Worm (Caenorhabditis elegans) whole organism, L1 larva: ENCODE data around the gene F59B10.5.
A peak's percentile ranks its signal among the peaks of the same experiment; 100 is the strongest.

ENCODE experiments used
- C04F5.9 ChIP-seq: sonication (generic microtip); optimal IDR thresholded peaks from 2 replicates; lab custom pipeline; 2016; ENCODE audit warnings: missing genetic modification characterization, missing compliant biosample characterization
- C34B4.2 ChIP-seq: sonication (generic microtip); optimal IDR thresholded peaks from 2 replicates; lab custom pipeline; 2017; ENCODE audit warnings: mild to moderate bottlenecking, missing genetic modification characterization, missing compliant biosample characterization
- Y116A8C.19 ChIP-seq: sonication (generic microtip); optimal IDR thresholded peaks from 2 replicates; lab custom pipeline; 2016; ENCODE audit warnings: missing compliant biosample characterization, missing genetic modification characterization, borderline replicate concordance
- alr-1 ChIP-seq: fragments of 200-800 bp; sonication (Bioruptor generic); optimal IDR thresholded peaks from 2 replicates; lab custom pipeline; 2018; ENCODE audit warnings: borderline replicate concordance, mild to moderate bottlenecking, missing genetic modification characterization, missing compliant biosample characterization
- blmp-1 ChIP-seq: fragments of 150-350 bp; optimal IDR thresholded peaks from 2 replicates; lab custom pipeline; 2014; ENCODE audit warnings: missing biosample characterization, missing genetic modification characterization
- ceh-63 ChIP-seq: fragments of 200-800 bp; sonication (Bioruptor generic); optimal IDR thresholded peaks from 2 replicates; lab custom pipeline; 2018; ENCODE audit warnings: mild to moderate bottlenecking, missing genetic modification characterization, missing compliant biosample characterization
- ceh-8 ChIP-seq: fragments of 200-800 bp; sonication (Bioruptor generic); optimal IDR thresholded peaks from 2 replicates; lab custom pipeline; 2018; ENCODE audit warnings: mild to moderate bottlenecking, missing genetic modification characterization, moderate library complexity, missing compliant biosample characterization
- ceh-88 ChIP-seq: fragments of 200-800 bp; sonication (Bioruptor generic); IDR thresholded peaks from 2 replicates; pipeline ENCODE4 v1.3.6; 2022; ENCODE audit warnings: missing genetic modification characterization, missing compliant biosample characterization
- ceh-90 ChIP-seq: sonication (generic microtip); optimal IDR thresholded peaks from 2 replicates; lab custom pipeline; 2016; ENCODE audit warnings: missing genetic modification characterization, missing compliant biosample characterization
- dpl-1 ChIP-seq, 3 experiments: fragments of 150-350 bp in 2 of 3; sonication (generic microtip) in 1 of 3; optimal IDR thresholded peaks; 2 replicates each; lab custom pipeline; 2014 to 2017; ENCODE audit warnings: missing biosample characterization in 3 of 3, missing genetic modification characterization in 3 of 3, missing genetic modification reagents in 3 of 3
- dsc-1 ChIP-seq: sonication (generic microtip); optimal IDR thresholded peaks from 2 replicates; lab custom pipeline; 2016; ENCODE audit warnings: mild to moderate bottlenecking, missing genetic modification characterization, missing compliant biosample characterization
- efl-3 ChIP-seq: fragments of 200-800 bp; sonication (Bioruptor generic); optimal IDR thresholded peaks from 2 replicates; lab custom pipeline; 2018; ENCODE audit warnings: mild to moderate bottlenecking, missing genetic modification characterization, missing compliant biosample characterization
- egl-13 ChIP-seq: sonication (generic microtip); optimal IDR thresholded peaks from 2 replicates; lab custom pipeline; 2016; ENCODE audit warnings: missing genotype, missing genetic modification reagents, missing genetic modification characterization, missing compliant biosample characterization
- egl-27 ChIP-seq, 2 experiments: fragments of 150-350 bp in 1 of 2; sonication (generic microtip); optimal IDR thresholded peaks; 3 replicates each; lab custom pipeline; 2017 to 2018; ENCODE audit warnings: missing biosample characterization in 2 of 2, missing genetic modification characterization in 2 of 2, missing genetic modification reagents in 2 of 2
- elt-2 ChIP-seq: sonication (generic microtip); optimal IDR thresholded peaks from 2 replicates; lab custom pipeline; 2016; ENCODE audit warnings: missing genetic modification characterization, mild to moderate bottlenecking, inconsistent platforms, missing compliant biosample characterization, missing genetic modification reagents
- ets-5 ChIP-seq: fragments of 200-800 bp; sonication (Bioruptor generic); IDR thresholded peaks from 2 replicates; pipeline ENCODE4 v1.3.6; 2022; ENCODE audit warnings: missing genetic modification characterization, missing compliant biosample characterization
- fkh-10 ChIP-seq: sonication (generic microtip); optimal IDR thresholded peaks from 2 replicates; lab custom pipeline; 2017; ENCODE audit warnings: missing biosample characterization, missing genetic modification reagents, missing genetic modification characterization
- fkh-4 ChIP-seq: sonication (generic microtip); optimal IDR thresholded peaks from 2 replicates; lab custom pipeline; 2016; ENCODE audit warnings: missing compliant biosample characterization, missing genetic modification characterization, borderline replicate concordance
- fkh-8 ChIP-seq: sonication (generic microtip); optimal IDR thresholded peaks from 2 replicates; lab custom pipeline; 2016; ENCODE audit warnings: mild to moderate bottlenecking, missing genetic modification characterization, missing compliant biosample characterization
- irx-1 ChIP-seq: sonication (generic microtip); optimal IDR thresholded peaks from 2 replicates; lab custom pipeline; 2016; ENCODE audit warnings: missing genetic modification characterization, missing compliant biosample characterization
- isw-1 ChIP-seq: fragments of 200-800 bp; sonication (Bioruptor generic); IDR thresholded peaks from 2 replicates; pipeline ENCODE4 v1.3.6; 2022; ENCODE audit warnings: missing genetic modification characterization, missing compliant biosample characterization
- lin-13 ChIP-seq: fragments of 150-350 bp; optimal IDR thresholded peaks from 2 replicates; lab custom pipeline; 2014; ENCODE audit warnings: missing biosample characterization, missing genetic modification reagents, missing genetic modification characterization
- lin-14 ChIP-seq: fragments of 200-800 bp; sonication (Bioruptor generic); optimal IDR thresholded peaks from 2 replicates; lab custom pipeline; 2018; ENCODE audit warnings: mild to moderate bottlenecking, missing genetic modification characterization, moderate library complexity, missing compliant biosample characterization
- lin-15B ChIP-seq: fragments of 150-350 bp; sonication (generic microtip); optimal IDR thresholded peaks from 3 replicates; lab custom pipeline; 2014; ENCODE audit warnings: missing biosample characterization, missing genetic modification characterization
- lin-35 ChIP-seq, 2 experiments: fragments of 150-350 bp; optimal IDR thresholded peaks; 2 replicates each; lab custom pipeline; 2014; ENCODE audit warnings: missing biosample characterization in 2 of 2, missing genetic modification characterization in 2 of 2, missing genetic modification reagents in 2 of 2
- lir-3 ChIP-seq: sonication (generic microtip); optimal IDR thresholded peaks from 2 replicates; lab custom pipeline; 2016; ENCODE audit warnings: mild to moderate bottlenecking, missing genetic modification characterization, moderate library complexity, missing compliant biosample characterization; ENCODE audit not compliant: poor library complexity
- lsy-2 ChIP-seq, 2 experiments: fragments of 150-350 bp; optimal IDR thresholded peaks; 2 replicates each; lab custom pipeline; 2014; ENCODE audit warnings: missing biosample characterization in 2 of 2, missing genetic modification characterization in 2 of 2
- mdl-1 ChIP-seq, 2 experiments: fragments of 150-350 bp; optimal IDR thresholded peaks; 2 replicates each; lab custom pipeline; 2014 to 2017; ENCODE audit warnings: missing biosample characterization in 2 of 2, missing genetic modification characterization in 2 of 2, inconsistent platforms in 1 of 2
- nhr-12 ChIP-seq: sonication (generic microtip); optimal IDR thresholded peaks from 2 replicates; lab custom pipeline; 2017; ENCODE audit warnings: missing biosample characterization, missing genetic modification characterization
- nhr-19 ChIP-seq: fragments of 200-800 bp; sonication (Bioruptor generic); conservative IDR thresholded peaks from 2 replicates; pipeline ENCODE4 v1.3.6; 2022; ENCODE audit warnings: missing genetic modification characterization, missing compliant biosample characterization
- nhr-20 ChIP-seq: sonication (generic microtip); optimal IDR thresholded peaks from 2 replicates; lab custom pipeline; 2016; ENCODE audit warnings: mild to moderate bottlenecking, missing genetic modification characterization, missing compliant biosample characterization
- nhr-237 ChIP-seq: fragments of 150-350 bp; optimal IDR thresholded peaks from 2 replicates; lab custom pipeline; 2014; ENCODE audit warnings: missing biosample characterization, missing genetic modification characterization
- nhr-47 ChIP-seq: sonication (generic microtip); optimal IDR thresholded peaks from 2 replicates; lab custom pipeline; 2016; ENCODE audit warnings: mild to moderate bottlenecking, missing genetic modification characterization, moderate library complexity, missing compliant biosample characterization
- nhr-77 ChIP-seq: fragments of 150-350 bp; optimal IDR thresholded peaks from 2 replicates; lab custom pipeline; 2014; ENCODE audit warnings: missing biosample characterization, missing genetic modification characterization
- nhr-90 ChIP-seq: sonication (generic microtip); optimal IDR thresholded peaks from 2 replicates; lab custom pipeline; 2016; ENCODE audit warnings: mild to moderate bottlenecking, missing genetic modification characterization, missing compliant biosample characterization; ENCODE audit not compliant: poor library complexity
- pag-3 ChIP-seq: sonication (generic microtip); optimal IDR thresholded peaks from 2 replicates; lab custom pipeline; 2017; ENCODE audit warnings: missing genetic modification characterization, mild to moderate bottlenecking, missing compliant biosample characterization, antibody characterized with exemption, borderline replicate concordance; ENCODE audit not compliant: insufficient read depth
- pqm-1 ChIP-seq: sonication (generic microtip); optimal IDR thresholded peaks from 3 replicates; lab custom pipeline; 2017; ENCODE audit warnings: missing biosample characterization, missing genetic modification characterization
- snu-23 ChIP-seq: sonication (generic microtip); optimal IDR thresholded peaks from 2 replicates; lab custom pipeline; 2016; ENCODE audit warnings: missing genetic modification characterization, missing compliant biosample characterization
- sox-4 ChIP-seq: sonication (generic microtip); optimal IDR thresholded peaks from 2 replicates; lab custom pipeline; 2016; ENCODE audit warnings: missing genetic modification characterization, missing compliant biosample characterization
- sptf-1 ChIP-seq: fragments of 150-350 bp; optimal IDR thresholded peaks from 2 replicates; lab custom pipeline; 2014; ENCODE audit warnings: missing biosample characterization, missing genetic modification characterization
- swsn-7 ChIP-seq: sonication (generic microtip); optimal IDR thresholded peaks from 2 replicates; lab custom pipeline; 2016; ENCODE audit warnings: missing genetic modification characterization, missing compliant biosample characterization
- tbx-2 ChIP-seq: sonication (generic microtip); optimal IDR thresholded peaks from 2 replicates; lab custom pipeline; 2016; ENCODE audit warnings: missing genetic modification characterization, missing compliant biosample characterization
- tlp-1 ChIP-seq: fragments of 150-350 bp; optimal IDR thresholded peaks from 2 replicates; lab custom pipeline; 2014; ENCODE audit warnings: missing biosample characterization, missing genetic modification characterization
- unc-130 ChIP-seq: fragments of 150-350 bp; optimal IDR thresholded peaks from 2 replicates; lab custom pipeline; 2017; ENCODE audit warnings: missing biosample characterization, missing genetic modification characterization, inconsistent platforms
- unc-30 ChIP-seq: sonication (generic microtip); optimal IDR thresholded peaks from 2 replicates; lab custom pipeline; 2017; ENCODE audit warnings: missing biosample characterization, missing genetic modification characterization
- unc-86 ChIP-seq: sonication (generic microtip); optimal IDR thresholded peaks from 2 replicates; lab custom pipeline; 2016; ENCODE audit warnings: missing genetic modification characterization, missing compliant biosample characterization
- unc-98 ChIP-seq: fragments of 200-800 bp; sonication (Bioruptor generic); IDR thresholded peaks from 2 replicates; pipeline ENCODE4 v1.3.6; 2022; ENCODE audit warnings: missing genetic modification characterization, missing compliant biosample characterization
- xbp-1 ChIP-seq: sonication (generic microtip); optimal IDR thresholded peaks from 2 replicates; lab custom pipeline; 2016; ENCODE audit warnings: missing genetic modification characterization, missing compliant biosample characterization
- zip-4 ChIP-seq: fragments of 200-800 bp; sonication (Bioruptor generic); optimal IDR thresholded peaks from 2 replicates; lab custom pipeline; 2018; ENCODE audit warnings: mild to moderate bottlenecking, missing genetic modification characterization, moderate library complexity, missing compliant biosample characterization

Gene F59B10.5

DNA sequence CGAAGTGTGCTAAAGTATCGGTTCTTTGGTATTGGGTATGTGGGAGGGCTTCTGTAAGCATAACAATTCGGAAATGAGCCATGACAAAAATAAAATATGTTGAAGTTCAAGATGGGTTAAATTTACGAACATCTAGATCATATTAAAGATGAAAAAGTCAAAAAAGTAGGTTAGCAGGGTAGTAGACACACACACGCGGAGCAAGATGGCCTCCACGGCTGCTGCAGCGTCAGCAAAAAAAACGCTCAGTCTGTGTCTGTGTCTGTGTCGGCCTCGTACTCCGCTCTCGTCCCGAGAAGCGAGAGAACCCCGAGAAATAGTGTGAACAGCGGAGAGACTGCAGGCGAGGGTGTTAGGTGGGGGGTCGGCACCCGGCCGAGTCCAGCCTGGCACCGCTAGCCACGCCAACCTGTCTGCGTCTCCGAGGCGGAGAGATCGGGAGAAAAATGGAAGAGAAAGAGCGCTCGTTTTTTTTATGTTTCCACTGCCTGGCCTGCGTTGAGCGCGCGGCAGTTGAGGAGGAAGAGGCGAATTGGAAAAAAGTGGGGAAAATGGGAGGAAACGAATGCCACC, 20.9 kb downstream of the F59B10.5 start, which contains the start of gene myrf-1 (continued):
- TF ChIP-seq lir-3 (peak; percentile 58), irx-1 (peak; percentile 66), tlp-1 (no peak), ceh-8 (GFP tag; lab: Kevin White, UChicago) (peak; percentile 85), nhr-237 (tag; lab: Kevin White, UChicago) (peak; percentile 51), zip-4 (GFP tag; lab: Kevin White, UChicago) (peak; percentile 36), fkh-4 (tag; lab: Kevin White, UChicago) (no peak), lin-13 (GFP tag; lab: Kevin White, UChicago) (peak; percentile 52), xbp-1 (peak; percentile 70), sox-4 (tag; lab: Kevin White, UChicago) (peak; percentile 54), alr-1 (tag; lab: Kevin White, UChicago) (no peak), nhr-90 (tag; lab: Kevin White, UChicago) (peak; percentile 73)
- TF ChIP-seq, all 84 proteins: peak for 55

DNA sequence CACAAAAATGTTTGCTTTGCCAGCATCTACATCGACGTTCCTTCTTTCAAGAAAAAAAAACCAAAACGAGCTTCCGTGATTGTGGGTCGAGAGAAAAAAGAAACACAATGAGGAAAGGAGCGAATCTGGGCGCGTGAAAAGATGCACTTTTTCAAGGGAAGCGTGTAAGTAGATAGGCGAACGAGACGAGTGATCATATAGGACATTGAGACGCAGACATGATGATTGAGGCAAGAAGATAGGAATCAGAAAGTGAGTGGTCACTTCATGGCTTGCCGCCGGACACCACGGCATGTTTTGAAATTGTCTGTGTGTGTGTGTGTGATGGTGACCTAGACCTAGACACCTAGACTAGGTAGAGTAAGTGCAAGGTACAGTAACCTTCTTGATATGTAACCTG, 21.9 kb downstream of the F59B10.5 start:
- TF ChIP-seq egl-13 (tag; lab: Kevin White, UChicago) = no peak
- no peak for TF ChIP-seq lin-15B (tag; lab: Kevin White, UChicago)
- peak; percentile 20 to 31 for TF ChIP-seq lin-35 (GFP tag; optimal IDR thresholded peaks at IDR 0.05; lab: Kevin White, UChicago)
- TF ChIP-seq unc-30 (tag; lab: Kevin White, UChicago) = no peak
- peak; percentile 4 for TF ChIP-seq xbp-1
- no peak for TF ChIP-seq unc-86 (tag; lab: Kevin White, UChicago)
- TF ChIP-seq mdl-1 (tag; optimal IDR thresholded peaks at IDR 0.05; lab: Kevin White, UChicago) = peak in 1 of 2 experiments; percentile 65
- TF ChIP-seq nhr-19 (GFP tag; lab: Robert Waterston, UW) = no peak
- TF ChIP-seq pag-3 (tag; lab: Kevin White, UChicago) = no peak
- peak; percentile 92 for TF ChIP-seq lin-14 (GFP tag; lab: Kevin White, UChicago)
- no peak for TF ChIP-seq elt-2 (tag; lab: Kevin White, UChicago)
- TF ChIP-seq dsc-1 = no peak
- no peak for TF ChIP-seq fkh-10 (GFP tag; lab: Kevin White, UChicago)
- TF ChIP-seq irx-1 = peak; percentile 33
- TF ChIP-seq tbx-2 (tag; lab: Kevin White, UChicago) = no peak
- TF ChIP-seq nhr-77 (tag; lab: Kevin White, UChicago) = peak; percentile 11
- no peak for TF ChIP-seq unc-98 (GFP tag; lab: Robert Waterston, UW)
- no peak for TF ChIP-seq ceh-88
- peak; percentile 1 for TF ChIP-seq nhr-90 (tag; lab: Kevin White, UChicago)
- no peak for TF ChIP-seq C04F5.9 (tag; lab: Kevin White, UChicago)
- TF ChIP-seq C34B4.2 (tag; lab: Kevin White, UChicago) = no peak
- TF ChIP-seq nhr-12 = no peak
- TF ChIP-seq ets-5 (GFP tag; lab: Robert Waterston, UW) = no peak
- peak; percentile 94 for TF ChIP-seq blmp-1 (tag; lab: Kevin White, UChicago)
- no peak for TF ChIP-seq ceh-90 (tag; lab: Kevin White, UChicago)
- TF ChIP-seq zip-4 (GFP tag; lab: Kevin White, UChicago) = no peak
- TF ChIP-seq snu-23 = peak; percentile 59
- TF ChIP-seq pqm-1 (tag; lab: Kevin White, UChicago) = no peak
- no peak for TF ChIP-seq sptf-1 (tag; lab: Kevin White, UChicago)
- TF ChIP-seq swsn-7 = peak; percentile 22
- no peak for TF ChIP-seq unc-130 (tag; lab: Kevin White, UChicago)
- TF ChIP-seq lin-13 (GFP tag; lab: Kevin White, UChicago) = no peak
- no peak for TF ChIP-seq egl-27 (tag; optimal IDR thresholded peaks at IDR 0.05; lab: Kevin White, UChicago)
- no peak for TF ChIP-seq nhr-237 (tag; lab: Kevin White, UChicago)
- no peak for TF ChIP-seq nhr-47 (tag; lab: Kevin White, UChicago)
- TF ChIP-seq Y116A8C.19 (tag; lab: Kevin White, UChicago) = no peak
- peak; percentile 18 to 41 for TF ChIP-seq lsy-2 (tag; optimal IDR thresholded peaks at IDR 0.05; lab: Kevin White, UChicago)
- TF ChIP-seq isw-1 (GFP tag; lab: Robert Waterston, UW) = no peak
- TF ChIP-seq ceh-8 (GFP tag; lab: Kevin White, UChicago) = no peak
- peak; percentile 61 for TF ChIP-seq nhr-20 (tag; lab: Kevin White, UChicago)
- TF ChIP-seq efl-3 (GFP tag; lab: Kevin White, UChicago) = no peak
- no peak for TF ChIP-seq ceh-63 (GFP tag; lab: Kevin White, UChicago)
- TF ChIP-seq dpl-1 (GFP tag; optimal IDR thresholded peaks at IDR 0.05; lab: Kevin White, UChicago) = no peak
- TF ChIP-seq fkh-8 (tag; lab: Kevin White, UChicago) = no peak
